Worm (Caenorhabditis elegans): Measurements from ENCODE around the gene Y49F6C.7.

ce11 chrII:3340818-3341217, 27.2 kb downstream of the Y49F6C.7 start:
- no peak for TF ChIP-seq ztf-11 (tag; optimal IDR thresholded peaks at IDR 0.05)
- TF ChIP-seq zag-1 (tag; optimal IDR thresholded peaks at IDR 0.05), result no peak
- no peak for TF ChIP-seq rbr-2 (tag; optimal IDR thresholded peaks at IDR 0.05)
- no peak for TF ChIP-seq ama-1 (optimal IDR thresholded peaks at IDR 0.05)
- TF ChIP-seq nhr-6 (tag; optimal IDR thresholded peaks at IDR 0.05), result no peak
- no peak for TF ChIP-seq hlh-30 (tag; optimal IDR thresholded peaks at IDR 0.05; ENCODE audit: insufficient read depth)
- no peak for TF ChIP-seq lin-13 (GFP tag; optimal IDR thresholded peaks at IDR 0.05)
- no peak for TF ChIP-seq ceh-82 (tag; optimal IDR thresholded peaks at IDR 0.05)
